Worm (Caenorhabditis elegans): ENCODE data around the gene T02C12.5.

- TF ChIP-seq unc-130 (tag; optimal IDR thresholded peaks at IDR 0.05) (no peak), ama-1 (optimal IDR thresholded peaks at IDR 0.05) (no peak)
These were observed 33.5 kb downstream of the T02C12.5 start for ce11 chrIII:3994457-3994856.
